Worm (Caenorhabditis elegans) whole organism, young adult: ENCODE measurements around the gene sdz-19.
A peak's percentile ranks its signal among the peaks of the same experiment; 100 is the strongest.

Experiments used
- B0035.1 ChIP-seq: sonication (generic microtip); optimal IDR thresholded peaks from 2 replicates; lab custom pipeline; 2016; ENCODE audit warnings: missing genetic modification characterization, mild to moderate bottlenecking, missing compliant biosample characterization, missing genotype, missing genetic modification reagents
- D2030.7 ChIP-seq: fragments of 200-800 bp; sonication (Bioruptor generic); IDR thresholded peaks from 2 replicates; pipeline ENCODE4 v1.3.6; 2022; ENCODE audit warnings: missing genetic modification reagents, missing genetic modification characterization, missing compliant biosample characterization
- F22D6.2 ChIP-seq: sonication (generic microtip); optimal IDR thresholded peaks from 2 replicates; lab custom pipeline; 2016; ENCODE audit warnings: mild to moderate bottlenecking, missing genetic modification characterization, missing compliant biosample characterization
- F49E8.2 ChIP-seq: sonication (generic microtip); optimal IDR thresholded peaks from 3 replicates; lab custom pipeline; 2017; ENCODE audit warnings: missing genetic modification characterization, mild to moderate bottlenecking, missing compliant biosample characterization, antibody characterized with exemption, moderate library complexity; ENCODE audit not compliant: insufficient read depth
- F55B11.4 ChIP-seq: sonication (generic microtip); optimal IDR thresholded peaks from 2 replicates; lab custom pipeline; 2016; ENCODE audit warnings: missing compliant biosample characterization, missing genetic modification characterization, borderline replicate concordance; ENCODE audit not compliant: insufficient read depth
- F57C9.4 ChIP-seq: sonication (generic microtip); optimal IDR thresholded peaks from 2 replicates; lab custom pipeline; 2017; ENCODE audit warnings: mild to moderate bottlenecking, missing genetic modification characterization, missing compliant biosample characterization
- T07F8.4 ChIP-seq: sonication (generic microtip); optimal IDR thresholded peaks from 2 replicates; lab custom pipeline; 2016; ENCODE audit warnings: mild to moderate bottlenecking, missing genetic modification characterization, moderate library complexity, missing compliant biosample characterization
- Y53G8AR.9 ChIP-seq: fragments of 200-800 bp; sonication (Bioruptor generic); conservative IDR thresholded peaks from 2 replicates; pipeline ENCODE4 v1.3.6; 2022; ENCODE audit warnings: missing genetic modification reagents, missing genetic modification characterization, missing compliant biosample characterization
- Y79H2A.3 ChIP-seq: fragments of 200-800 bp; sonication (Bioruptor generic); conservative IDR thresholded peaks from 2 replicates; pipeline ENCODE4 v1.3.6; 2022; ENCODE audit warnings: missing genetic modification reagents, missing genetic modification characterization, missing compliant biosample characterization
- Y95B8A.8 ChIP-seq: fragments of 200-800 bp; sonication (Bioruptor generic); IDR thresholded peaks from 2 replicates; pipeline ENCODE4 v1.3.6; 2022; ENCODE audit warnings: missing genetic modification reagents, missing genetic modification characterization, missing compliant biosample characterization
- akir-1 ChIP-seq: fragments of 200-800 bp; sonication (Bioruptor generic); optimal IDR thresholded peaks from 2 replicates; lab custom pipeline; 2018; ENCODE audit warnings: mild to moderate bottlenecking, missing genetic modification characterization, moderate library complexity, missing compliant biosample characterization
- attf-5 ChIP-seq: fragments of 200-800 bp; sonication (Bioruptor generic); optimal IDR thresholded peaks from 2 replicates; lab custom pipeline; 2018; ENCODE audit warnings: mild to moderate bottlenecking, missing genetic modification characterization, missing compliant biosample characterization
- ccch-3 ChIP-seq: fragments of 200-800 bp; sonication (Bioruptor generic); optimal IDR thresholded peaks from 2 replicates; lab custom pipeline; 2018; ENCODE audit warnings: mild to moderate bottlenecking, missing genetic modification characterization, missing compliant biosample characterization
- ceh-40 ChIP-seq: fragments of 200-800 bp; sonication (Bioruptor generic); IDR thresholded peaks from 2 replicates; pipeline ENCODE4 v1.3.6; 2022; ENCODE audit warnings: missing genetic modification characterization, missing compliant biosample characterization
- ceh-79 ChIP-seq: sonication (generic microtip); optimal IDR thresholded peaks from 2 replicates; lab custom pipeline; 2017; ENCODE audit warnings: mild to moderate bottlenecking, missing genetic modification characterization, missing compliant biosample characterization
- ceh-91 ChIP-seq: fragments of 200-800 bp; sonication (Bioruptor generic); IDR thresholded peaks from 2 replicates; pipeline ENCODE4 v1.3.6; 2022; ENCODE audit warnings: missing genetic modification reagents, missing genetic modification characterization, missing compliant biosample characterization
- die-1 ChIP-seq: sonication (generic microtip); optimal IDR thresholded peaks from 2 replicates; lab custom pipeline; 2016; ENCODE audit warnings: missing genotype, mild to moderate bottlenecking, missing genetic modification characterization, missing compliant biosample characterization
- dox-1 ChIP-seq: fragments of 200-800 bp; sonication (Bioruptor generic); IDR thresholded peaks from 2 replicates; pipeline ENCODE4 v1.3.6; 2022; ENCODE audit warnings: missing genetic modification reagents, missing genetic modification characterization, missing compliant biosample characterization
- egl-44 ChIP-seq: fragments of 200-800 bp; sonication (Bioruptor generic); IDR thresholded peaks from 2 replicates; pipeline ENCODE4 v1.3.6; 2022; ENCODE audit warnings: missing genetic modification reagents, missing genetic modification characterization, missing compliant biosample characterization
- ets-4 ChIP-seq: fragments of 200-800 bp; sonication (Bioruptor generic); optimal IDR thresholded peaks from 2 replicates; lab custom pipeline; 2018; ENCODE audit warnings: mild to moderate bottlenecking, missing genetic modification characterization, missing compliant biosample characterization
- fkh-3 ChIP-seq: sonication (generic microtip); optimal IDR thresholded peaks from 2 replicates; lab custom pipeline; 2016; ENCODE audit warnings: mild to moderate bottlenecking, missing genetic modification characterization, missing compliant biosample characterization
- hlh-12 ChIP-seq: sonication (generic microtip); optimal IDR thresholded peaks from 2 replicates; lab custom pipeline; 2016; ENCODE audit warnings: missing genetic modification characterization, missing compliant biosample characterization
- hmg-20 ChIP-seq: fragments of 200-800 bp; sonication (Bioruptor generic); IDR thresholded peaks from 2 replicates; pipeline ENCODE4 v1.3.6; 2022; ENCODE audit warnings: missing genetic modification reagents, missing genetic modification characterization, missing compliant biosample characterization
- hrde-1 ChIP-seq: sonication (generic microtip); optimal IDR thresholded peaks from 2 replicates; lab custom pipeline; 2016; ENCODE audit warnings: missing genetic modification characterization, mild to moderate bottlenecking, missing compliant biosample characterization, moderate library complexity, missing genotype, missing genetic modification reagents, borderline replicate concordance
- let-526 ChIP-seq: fragments of 200-800 bp; sonication (Bioruptor generic); IDR thresholded peaks from 2 replicates; pipeline ENCODE4 v1.3.6; 2022; ENCODE audit warnings: missing genetic modification reagents, missing genetic modification characterization, missing compliant biosample characterization
- lin-35 ChIP-seq, 3 experiments: fragments of 150-350 bp in 2 of 3; sonication (generic microtip) in 1 of 3; optimal IDR thresholded peaks; 2 replicates each; lab custom pipeline; 2014 to 2018; ENCODE audit warnings: missing biosample characterization in 3 of 3, missing genetic modification characterization in 3 of 3, missing genetic modification reagents in 3 of 3
- lir-1 ChIP-seq: fragments of 200-800 bp; sonication (Bioruptor generic); conservative IDR thresholded peaks from 2 replicates; pipeline ENCODE4 v1.3.6; 2022; ENCODE audit warnings: missing genetic modification reagents, missing genetic modification characterization, missing compliant biosample characterization
- madf-6 ChIP-seq: fragments of 200-800 bp; sonication (Bioruptor generic); IDR thresholded peaks from 2 replicates; pipeline ENCODE4 v1.3.6; 2022; ENCODE audit warnings: missing genetic modification reagents, missing genetic modification characterization, missing compliant biosample characterization
- nfyb-1 ChIP-seq: fragments of 200-800 bp; sonication (Bioruptor generic); IDR thresholded peaks from 2 replicates; pipeline ENCODE4 v1.3.6; 2022; ENCODE audit warnings: missing genetic modification reagents, missing genetic modification characterization, missing compliant biosample characterization
- nhr-80 ChIP-seq: sonication (generic microtip); optimal IDR thresholded peaks from 2 replicates; lab custom pipeline; 2016; ENCODE audit warnings: missing genetic modification characterization, missing compliant biosample characterization
- rcor-1 ChIP-seq: fragments of 200-800 bp; sonication (Bioruptor generic); IDR thresholded peaks from 2 replicates; pipeline ENCODE4 v1.3.6; 2022; ENCODE audit warnings: missing genetic modification reagents, missing genetic modification characterization, missing compliant biosample characterization
- repo-1 ChIP-seq: sonication (generic microtip); optimal IDR thresholded peaks from 2 replicates; lab custom pipeline; 2017; ENCODE audit warnings: mild to moderate bottlenecking, missing genetic modification characterization, missing compliant biosample characterization
- sdz-38 ChIP-seq: sonication (generic microtip); optimal IDR thresholded peaks from 2 replicates; lab custom pipeline; 2016; ENCODE audit warnings: missing genotype, missing genetic modification characterization, missing compliant biosample characterization
- snpc-3.4 ChIP-seq: sonication (generic microtip); optimal IDR thresholded peaks from 2 replicates; lab custom pipeline; 2017; ENCODE audit warnings: missing genetic modification characterization, mild to moderate bottlenecking, missing compliant biosample characterization, antibody characterized with exemption, moderate library complexity, missing genotype, missing genetic modification reagents
- somi-1 ChIP-seq: fragments of 200-800 bp; sonication (Bioruptor generic); optimal IDR thresholded peaks from 2 replicates; lab custom pipeline; 2018; ENCODE audit warnings: mild to moderate bottlenecking, missing genetic modification characterization, missing compliant biosample characterization
- zfh-2 ChIP-seq: fragments of 200-800 bp; sonication (Bioruptor generic); conservative IDR thresholded peaks from 2 replicates; pipeline ENCODE4 v1.3.6; 2022; ENCODE audit warnings: missing genetic modification reagents, missing genetic modification characterization, missing compliant biosample characterization
- ztf-18 ChIP-seq: sonication (generic microtip); optimal IDR thresholded peaks from 2 replicates; lab custom pipeline; 2016; ENCODE audit warnings: missing genotype, mild to moderate bottlenecking, missing genetic modification characterization, missing compliant biosample characterization
- ztf-22 ChIP-seq: fragments of 200-800 bp; sonication (Bioruptor generic); optimal IDR thresholded peaks from 2 replicates; lab custom pipeline; 2018; ENCODE audit warnings: mild to moderate bottlenecking, missing genetic modification characterization, moderate library complexity, missing compliant biosample characterization
- ztf-26 ChIP-seq: sonication (generic microtip); optimal IDR thresholded peaks from 2 replicates; lab custom pipeline; 2017; ENCODE audit warnings: missing genetic modification characterization, missing compliant biosample characterization
- ztf-3 ChIP-seq: fragments of 200-800 bp; sonication (Bioruptor generic); optimal IDR thresholded peaks from 2 replicates; lab custom pipeline; 2018; ENCODE audit warnings: mild to moderate bottlenecking, missing genetic modification characterization, missing compliant biosample characterization
- ztf-6 ChIP-seq: fragments of 200-800 bp; sonication (Bioruptor generic); IDR thresholded peaks from 2 replicates; pipeline ENCODE4 v1.3.6; 2022; ENCODE audit warnings: missing genetic modification reagents, missing genetic modification characterization, missing compliant biosample characterization

sdz-19 gene

ce11 chrX:12467660-12468111 lies 35.5 kb downstream of the sdz-19 start, which contains the start of gene myo-2:
TSS of gene myo-2 (plus strand) at chrX:12468061.
- no peak for TF ChIP-seq lir-1 (GFP tag; lab: Robert Waterston, UW)
- TF ChIP-seq Y79H2A.3, result no peak
- peak; percentile 60 for TF ChIP-seq zfh-2 (GFP tag; lab: Robert Waterston, UW)
- TF ChIP-seq egl-44, result no peak
- TF ChIP-seq hrde-1 (tag; lab: Kevin White, UChicago), result no peak
- TF ChIP-seq F57C9.4, result no peak
- no peak for TF ChIP-seq let-526 (GFP tag; lab: Robert Waterston, UW)

ce11 chrX:12466769-12467168 lies 36.4 kb downstream of the sdz-19 start, which contains the start of gene cdf-2:
TSS of gene cdf-2 (minus strand) at chrX:12466917.
- TF ChIP-seq ets-4 (GFP tag; lab: Kevin White, UChicago) (no peak), nhr-80 (tag; lab: Kevin White, UChicago) (peak; percentile 67), nfyb-1 (GFP tag; lab: Robert Waterston, UW) (no peak), rcor-1 (GFP tag; lab: Robert Waterston, UW) (no peak), ztf-18 (tag; lab: Kevin White, UChicago) (no peak)
- TF ChIP-seq, all 124 proteins: peak for 1

DNA sequence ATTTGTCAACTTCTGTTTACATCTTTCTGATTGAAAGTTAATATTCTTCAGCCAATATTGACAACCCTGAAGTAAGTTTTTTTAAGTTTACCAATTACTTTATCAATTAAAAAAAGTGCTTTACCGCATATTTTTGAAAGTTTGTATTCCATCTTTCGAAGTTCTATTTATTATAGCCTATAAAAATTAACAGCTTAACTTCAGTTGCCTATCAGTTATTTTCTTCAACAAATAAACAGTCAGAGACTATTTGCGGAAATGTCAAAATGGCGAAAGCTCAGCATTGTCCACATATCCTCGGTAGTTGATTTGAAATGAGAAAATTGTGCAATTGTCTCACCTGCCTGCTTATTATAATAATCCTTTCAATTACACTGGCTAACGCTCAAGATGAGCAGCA lies 39.6 kb downstream of the sdz-19 start, which contains the start of gene T18D3.5:
Gene T18D3.5, plus strand, starts transcription at position 301 of the 400 bp plus-strand sequence.
- no peak for TF ChIP-seq ztf-3 (GFP tag; lab: Kevin White, UChicago)
- TF ChIP-seq somi-1 (GFP tag; lab: Kevin White, UChicago), result no peak
- TF ChIP-seq sdz-38 (tag; lab: Kevin White, UChicago), result no peak
- TF ChIP-seq Y79H2A.3, result no peak
- no peak for TF ChIP-seq nhr-80 (tag; lab: Kevin White, UChicago)
- no peak for TF ChIP-seq Y53G8AR.9
- no peak for TF ChIP-seq T07F8.4
- no peak for TF ChIP-seq die-1 (tag; lab: Kevin White, UChicago)
- TF ChIP-seq madf-6 (GFP tag; lab: Robert Waterston, UW), result no peak
- no peak for TF ChIP-seq repo-1
- no peak for TF ChIP-seq attf-5 (GFP tag; lab: Kevin White, UChicago)
- TF ChIP-seq, all 124 proteins: peak for 0

DNA sequence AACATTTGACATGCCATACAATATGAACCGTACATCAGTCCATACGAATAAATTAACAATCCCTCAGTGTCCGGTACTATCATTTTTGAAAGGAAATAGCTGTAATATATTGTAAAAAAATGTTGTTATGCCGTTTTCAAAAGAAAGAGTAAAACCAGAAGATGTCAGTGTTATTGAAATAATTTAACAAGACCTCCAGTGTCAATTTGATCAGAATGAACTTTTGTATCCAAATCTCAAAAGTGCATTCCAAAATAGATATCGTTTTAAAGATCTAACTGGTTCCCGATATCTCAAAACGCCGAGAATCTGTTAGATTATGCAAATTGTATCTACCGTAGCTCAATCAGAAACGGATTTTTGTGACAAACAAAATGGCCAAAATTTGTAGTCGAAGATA lies 41.6 kb downstream of the sdz-19 start, which contains the start of gene odr-7:
Gene odr-7, minus strand, starts transcription at position 101 of the 400 bp plus-strand sequence.
- TF ChIP-seq fkh-3, result no peak
- TF ChIP-seq B0035.1 (tag; lab: Kevin White, UChicago), result no peak
- TF ChIP-seq, all 124 proteins: peak for 0

DNA sequence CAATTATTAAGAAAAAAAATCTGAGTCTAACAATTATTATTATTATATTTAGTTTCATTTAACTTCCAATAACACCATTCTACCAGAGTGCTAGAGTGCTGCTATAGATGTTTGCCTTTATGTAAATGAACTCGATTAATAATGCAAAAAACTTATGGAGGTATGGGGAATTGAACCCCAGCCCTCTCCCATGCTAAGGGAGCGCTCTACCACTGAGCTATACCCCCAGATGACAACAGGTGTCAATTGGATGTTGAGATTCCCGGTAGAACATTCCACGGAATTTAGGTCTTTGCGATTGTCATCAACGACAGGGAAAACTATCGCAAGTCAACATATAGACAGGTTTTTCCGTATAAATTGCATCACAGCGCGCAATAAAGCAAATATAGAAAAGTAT lies 45.1 kb downstream of the sdz-19 start:
- TF ChIP-seq ztf-26 (tag; lab: Kevin White, UChicago) (peak; percentile 29), fkh-3 (peak; percentile 83), ccch-3 (GFP tag; lab: Kevin White, UChicago) (peak; percentile 44), repo-1 (peak; percentile 76), F22D6.2 (tag; lab: Kevin White, UChicago) (peak; percentile 55), F55B11.4 (tag; lab: Kevin White, UChicago) (no peak), ceh-91 (GFP tag; lab: Robert Waterston, UW) (no peak), lin-35 (GFP tag; optimal IDR thresholded peaks at IDR 0.05; lab: Kevin White, UChicago) (no peak), ceh-79 (tag; lab: Kevin White, UChicago) (peak; percentile 18), Y53G8AR.9 (peak; percentile 78; the same call in 1 of the 2 replicates), dox-1 (GFP tag; lab: Robert Waterston, UW) (peak; percentile 49; the same call in 1 of the 2 replicates), ceh-40 (GFP tag; lab: Robert Waterston, UW) (0 out of 2 replicates have a peak, but pooled peaks have one; percentile 65), ztf-6 (GFP tag; lab: Robert Waterston, UW) (no peak), hlh-12 (tag; lab: Kevin White, UChicago) (peak; percentile 74), D2030.7 (GFP tag; lab: Robert Waterston, UW) (peak; percentile 59), Y95B8A.8 (GFP tag; lab: Robert Waterston, UW) (no peak), ztf-22 (GFP tag; lab: Kevin White, UChicago) (no peak), snpc-3.4 (peak; percentile 70), hmg-20 (GFP tag; lab: Robert Waterston, UW) (0 out of 2 replicates have a peak, but pooled peaks have one; percentile 39), akir-1 (GFP tag; lab: Kevin White, UChicago) (no peak), somi-1 (GFP tag; lab: Kevin White, UChicago) (peak; percentile 8), F49E8.2 (tag; lab: Kevin White, UChicago) (peak; percentile 20)
